Worm (Caenorhabditis elegans) whole organism, late embryonic: Measurements from ENCODE around the gene C17B7.10.

Source experiments
- T23F11.4 ChIP-seq: fragments of 200-800 bp; sonication (Bioruptor generic); optimal IDR thresholded peaks from 2 replicates; lab custom pipeline; 2018; ENCODE audit warnings: mild to moderate bottlenecking, missing genetic modification characterization, missing compliant biosample characterization
- ahr-1 ChIP-seq: sonication (generic microtip); optimal IDR thresholded peaks from 2 replicates; lab custom pipeline; 2016; ENCODE audit warnings: missing genetic modification characterization, missing compliant biosample characterization
- ama-1 ChIP-seq: fragments of 150-350 bp; optimal IDR thresholded peaks from 2 replicates; lab custom pipeline; 2014
- ceh-9 ChIP-seq: sonication (generic microtip); optimal IDR thresholded peaks from 2 replicates; lab custom pipeline; 2016; ENCODE audit warnings: mild to moderate bottlenecking, missing genetic modification characterization, inconsistent platforms, missing compliant biosample characterization
- lim-6 ChIP-seq: sonication (generic microtip); optimal IDR thresholded peaks from 2 replicates; lab custom pipeline; 2016; ENCODE audit warnings: missing genetic modification characterization, missing compliant biosample characterization
- madf-2 ChIP-seq: sonication (generic microtip); optimal IDR thresholded peaks from 2 replicates; lab custom pipeline; 2017; ENCODE audit warnings: missing genetic modification characterization, missing compliant biosample characterization
- nhr-11 ChIP-seq: fragments of 150-350 bp; optimal IDR thresholded peaks from 2 replicates; lab custom pipeline; 2014; ENCODE audit warnings: missing biosample characterization, missing genetic modification characterization
- pha-4 ChIP-seq: fragments of 150-350 bp; optimal IDR thresholded peaks from 2 replicates; lab custom pipeline; 2018; ENCODE audit warnings: missing biosample characterization, missing genetic modification reagents, missing genetic modification characterization
- zip-5 ChIP-seq: sonication (generic microtip); optimal IDR thresholded peaks from 2 replicates; lab custom pipeline; 2016; ENCODE audit warnings: missing genetic modification characterization, missing compliant biosample characterization

DNA sequence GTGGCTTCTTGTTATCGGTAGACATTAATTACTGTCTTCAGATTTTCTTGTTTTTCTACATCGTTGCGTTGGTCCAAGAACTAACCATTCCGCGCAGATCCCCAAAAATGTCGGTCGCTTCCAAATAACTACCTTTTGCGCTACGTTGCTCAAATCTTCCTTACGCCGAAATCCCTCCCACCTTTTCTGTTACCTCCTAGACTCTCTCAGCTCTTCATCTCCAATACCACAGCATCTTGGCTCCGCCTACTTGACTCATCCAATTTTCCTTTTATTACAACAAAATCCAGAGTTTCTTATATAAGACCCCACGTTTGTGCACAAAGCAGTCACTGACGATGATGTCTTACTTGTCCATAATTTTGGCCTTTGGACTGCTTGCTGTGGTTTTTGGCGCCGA, 11.1 kb upstream of the C17B7.10 start, which contains the start of gene C17B7.12:
- no peak for TF ChIP-seq nhr-11
- TF ChIP-seq ama-1, result no peak
- TF ChIP-seq T23F11.4 (GFP tag; lab: Kevin White, UChicago), result no peak
- no peak for TF ChIP-seq pha-4
- TF ChIP-seq ahr-1 (tag; lab: Kevin White, UChicago), result no peak
- TF ChIP-seq ceh-9 (tag; lab: Kevin White, UChicago), result no peak
- no peak for TF ChIP-seq zip-5 (tag; lab: Kevin White, UChicago)
- no peak for TF ChIP-seq madf-2 (tag; lab: Kevin White, UChicago)
- TF ChIP-seq lim-6 (tag; lab: Kevin White, UChicago), result no peak
